Fruit fly (Drosophila melanogaster) whole organism, prepupa: Measurements from ENCODE around the gene CG6340.

Experiments
- CG15336 ChIP-seq: fragments of 200-800 bp; sonication (Bioruptor generic); IDR thresholded peaks from 2 replicates; pipeline ENCODE4 v1.3.6; 2022; ENCODE audit warnings: missing biosample characterization, missing genetic modification characterization
- CG32006 ChIP-seq: fragments of 200-800 bp; sonication (Bioruptor generic); optimal IDR thresholded peaks from 3 replicates; lab custom pipeline; 2017; ENCODE audit warnings: missing biosample characterization, mild to moderate bottlenecking, missing genetic modification characterization
- CG3919 ChIP-seq: fragments of 200-800 bp; sonication (Bioruptor generic); optimal IDR thresholded peaks from 3 replicates; lab custom pipeline; 2016; ENCODE audit warnings: missing biosample characterization, missing genetic modification characterization
- CG6808 ChIP-seq: fragments of 200-800 bp; sonication (Bioruptor generic); optimal IDR thresholded peaks from 3 replicates; lab custom pipeline; 2017; ENCODE audit warnings: missing biosample characterization, missing genetic modification characterization, mild to moderate bottlenecking, moderate library complexity, missing genetic modification reagents
- CG6854 ChIP-seq: fragments of 200-800 bp; sonication (Bioruptor generic); optimal IDR thresholded peaks from 2 replicates; lab custom pipeline; 2017; ENCODE audit warnings: missing biosample characterization, mild to moderate bottlenecking, missing genetic modification characterization
- CG8119 ChIP-seq: fragments of 200-800 bp; sonication (Bioruptor generic); IDR thresholded peaks from 3 replicates; pipeline ENCODE4 v1.3.6; 2022; ENCODE audit warnings: missing biosample characterization, missing genetic modification characterization
- CG9139 ChIP-seq: fragments of 200-800 bp; sonication (Bioruptor generic); optimal IDR thresholded peaks from 3 replicates; lab custom pipeline; 2017; ENCODE audit warnings: missing biosample characterization, mild to moderate bottlenecking, missing genetic modification characterization
- Gug ChIP-seq: fragments of 200-800 bp; sonication (Bioruptor generic); IDR thresholded peaks from 2 replicates; pipeline ENCODE4 v1.3.6; 2022; ENCODE audit warnings: missing biosample characterization, missing genetic modification characterization
- OdsH ChIP-seq: fragments of 200-800 bp; sonication (Bioruptor generic); optimal IDR thresholded peaks from 3 replicates; lab custom pipeline; 2016; ENCODE audit warnings: missing biosample characterization, missing genetic modification characterization
- Sox102F ChIP-seq: fragments of 200-800 bp; sonication (Bioruptor generic); optimal IDR thresholded peaks from 2 replicates; lab custom pipeline; 2016; ENCODE audit warnings: missing biosample characterization, mild to moderate bottlenecking, missing genetic modification characterization
- acj6 ChIP-seq: fragments of 200-800 bp; sonication (Bioruptor generic); optimal IDR thresholded peaks from 3 replicates; lab custom pipeline; 2016; ENCODE audit warnings: missing biosample characterization, missing genetic modification characterization
- cyc ChIP-seq: fragments of 200-800 bp; sonication (Bioruptor generic); optimal IDR thresholded peaks from 3 replicates; lab custom pipeline; 2016; ENCODE audit warnings: missing biosample characterization, missing genetic modification characterization
- fd85E ChIP-seq: fragments of 200-800 bp; sonication (Bioruptor generic); optimal IDR thresholded peaks from 3 replicates; lab custom pipeline; 2016; ENCODE audit warnings: missing biosample characterization, missing genetic modification characterization
- svp ChIP-seq: fragments of 200-800 bp; sonication (Bioruptor generic); peaks from one replicate; lab custom pipeline; 2016; ENCODE audit warnings: missing biosample characterization, missing genetic modification characterization

DNA sequence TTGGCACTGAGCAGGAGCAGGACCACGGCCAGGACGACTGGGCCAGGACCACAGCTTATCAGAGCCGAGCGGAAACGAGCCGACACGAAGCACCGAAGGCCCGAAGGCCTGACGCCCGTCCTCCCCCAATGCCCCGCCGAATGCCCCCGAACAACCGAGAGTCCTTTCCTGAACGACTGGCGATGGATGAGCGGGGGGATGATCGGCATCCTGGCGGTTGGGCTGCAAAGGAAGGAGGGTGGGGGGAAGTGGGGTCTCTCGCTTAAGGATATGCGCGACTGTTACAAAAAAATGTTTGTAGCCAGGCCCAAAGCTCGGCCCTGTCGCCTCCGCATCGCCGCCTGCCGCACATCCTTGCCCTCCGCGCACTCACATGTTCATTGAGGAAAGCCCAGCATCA, 40.9 kb upstream of the CG6340 start, which contains the start of gene Cngl:
- no peak for TF ChIP-seq CG3919 (GFP tag; lab: Kevin White, UChicago)
- TF ChIP-seq fd85E (GFP tag; lab: Kevin White, UChicago) = no peak
- TF ChIP-seq Gug (GFP tag; lab: Robert Waterston, UW) = no peak
- no peak for TF ChIP-seq Sox102F (GFP tag; lab: Kevin White, UChicago)
- no peak for TF ChIP-seq OdsH (GFP tag; lab: Kevin White, UChicago)
- TF ChIP-seq CG6808 (GFP tag; lab: Kevin White, UChicago) = no peak
- TF ChIP-seq CG32006 (GFP tag; lab: Kevin White, UChicago) = no peak
- no peak for TF ChIP-seq acj6
- TF ChIP-seq CG6854 (GFP tag; lab: Kevin White, UChicago) = no peak
- no peak for TF ChIP-seq CG9139 (GFP tag; lab: Kevin White, UChicago)
- no peak for TF ChIP-seq CG15336 (GFP tag; lab: Robert Waterston, UW)
- TF ChIP-seq CG8119 (GFP tag; lab: Robert Waterston, UW) = no peak
- no peak for TF ChIP-seq cyc (GFP tag; lab: Kevin White, UChicago)
- no peak for TF ChIP-seq svp
